Worm (Caenorhabditis elegans): ENCODE measurements around the gene fbxa-172.

The fbxa-172 gene

ce11 chrV:17542304-17542703 lies 16.7 kb upstream of the fbxa-172 start (continued):
- TF ChIP-seq nhr-111 (GFP tag; optimal IDR thresholded peaks at IDR 0.05) (no peak), mep-1 (tag; optimal IDR thresholded peaks at IDR 0.05) (no peak), nhr-41 (GFP tag; IDR thresholded peaks at IDR 0.05) (no peak), unc-62 (GFP tag; optimal IDR thresholded peaks at IDR 0.05 in 1 of 2) (no peak), unc-62 (tag; optimal IDR thresholded peaks at IDR 0.05) (no peak), ceh-44 (GFP tag; IDR thresholded peaks at IDR 0.05) (no peak), Y75B8A.6 (GFP tag; IDR thresholded peaks at IDR 0.05) (no peak), Y105C5A.15 (GFP tag; IDR thresholded peaks at IDR 0.05) (no peak), daf-19 (GFP tag; conservative IDR thresholded peaks at IDR 0.05) (no peak), dmd-9 (GFP tag; IDR thresholded peaks at IDR 0.05) (no peak), madf-5 (GFP tag; IDR thresholded peaks at IDR 0.05) (0 out of 4 replicates have a peak, but pooled peaks of 1 of the 2 experiments have one; percentile 35), snpc-1.2 (GFP tag; IDR thresholded peaks at IDR 0.05) (peak; percentile 40; the same call in 1 of the 2 replicates), ceh-62 (tag; optimal IDR thresholded peaks at IDR 0.05) (no peak), mdl-1 (tag; optimal IDR thresholded peaks at IDR 0.05) (no peak), ZK337.2 (GFP tag; IDR thresholded peaks at IDR 0.05) (no peak), ceh-20 (GFP tag; IDR thresholded peaks at IDR 0.05) (no peak), dve-1 (tag; optimal IDR thresholded peaks at IDR 0.05; ENCODE audit: insufficient read depth) (no peak), lir-3 (tag; optimal IDR thresholded peaks at IDR 0.05) (no peak), F10B5.3 (tag; optimal IDR thresholded peaks at IDR 0.05) (no peak), nhr-102 (tag; optimal IDR thresholded peaks at IDR 0.05) (no peak)

- no peak for TF ChIP-seq lin-38 (GFP tag; IDR thresholded peaks at IDR 0.05)
- TF ChIP-seq duxl-1 (tag; optimal IDR thresholded peaks at IDR 0.05; ENCODE audit: poor library complexity) = peak; percentile 25
- peak; percentile 45 for TF ChIP-seq pqm-1 (tag; optimal IDR thresholded peaks at IDR 0.05)
- peak; percentile 34 for TF ChIP-seq nhr-28 (tag; optimal IDR thresholded peaks at IDR 0.05)
- no peak for TF ChIP-seq daf-16 (GFP tag; optimal IDR thresholded peaks at IDR 0.05)
- TF ChIP-seq daf-16 (tag; optimal IDR thresholded peaks at IDR 0.05) = peak; percentile 80
Observed at ce11 chrV:17546931-17547330, 12.1 kb upstream of the fbxa-172 start.

ce11 chrV:17548635-17549034 lies 10.4 kb upstream of the fbxa-172 start:
- TF ChIP-seq lin-13 (GFP tag; optimal IDR thresholded peaks at IDR 0.05) (no peak), set-16 (GFP tag; IDR thresholded peaks at IDR 0.05) (peak; percentile 98), F26F4.8 (GFP tag; conservative IDR thresholded peaks at IDR 0.05) (no peak), ceh-28 (tag; optimal IDR thresholded peaks at IDR 0.05) (no peak), sdz-12 (GFP tag; optimal IDR thresholded peaks at IDR 0.05) (no peak), pha-4 (GFP tag; IDR thresholded peaks at IDR 0.05) (peak; percentile 38; the same call in 1 of the 2 replicates), pha-4 (tag; optimal IDR thresholded peaks at IDR 0.05) (no peak), nhr-76 (tag; optimal IDR thresholded peaks at IDR 0.05) (no peak)

ce11 chrV:17549362-17549761 lies 9.7 kb upstream of the fbxa-172 start, which contains the start of gene fbxa-176:
fbxa-176 (plus strand) TSS chrV:17549675.
- TF ChIP-seq nhr-48 (tag; optimal IDR thresholded peaks at IDR 0.05) = no peak
- peak; percentile 12 for TF ChIP-seq dve-1 (tag; optimal IDR thresholded peaks at IDR 0.05; ENCODE audit: insufficient read depth)
- TF ChIP-seq mes-2 (tag; optimal IDR thresholded peaks at IDR 0.05; ENCODE audit: poor library complexity, severe bottlenecking) = no peak
- TF ChIP-seq zip-11 (GFP tag; IDR thresholded peaks at IDR 0.05) = no peak
- TF ChIP-seq arid-1 (GFP tag; conservative IDR thresholded peaks at IDR 0.05) = no peak
- no peak for TF ChIP-seq egl-27 (tag; optimal IDR thresholded peaks at IDR 0.05)
- no peak for TF ChIP-seq tag-97 (GFP tag; IDR thresholded peaks at IDR 0.05)
- no peak for TF ChIP-seq nhr-102 (tag; optimal IDR thresholded peaks at IDR 0.05)
- TF ChIP-seq zag-1 (tag; optimal IDR thresholded peaks at IDR 0.05) = no peak
- TF ChIP-seq mep-1 (tag; optimal IDR thresholded peaks at IDR 0.05) = no peak
- no peak for TF ChIP-seq madf-5 (GFP tag; IDR thresholded peaks at IDR 0.05)
- no peak for TF ChIP-seq madf-9 (GFP tag; conservative IDR thresholded peaks at IDR 0.05)
- TF ChIP-seq dpl-1 (GFP tag; optimal IDR thresholded peaks at IDR 0.05) = no peak
- TF ChIP-seq Y5F2A.4 (GFP tag; optimal IDR thresholded peaks at IDR 0.05) = no peak
- no peak for TF ChIP-seq nhr-6 (tag; optimal IDR thresholded peaks at IDR 0.05)
- TF ChIP-seq Y48G9A.11 (GFP tag; IDR thresholded peaks at IDR 0.05) = no peak
- no peak for TF ChIP-seq set-16 (GFP tag; IDR thresholded peaks at IDR 0.05)
- TF ChIP-seq cey-2 (tag; optimal IDR thresholded peaks at IDR 0.05; ENCODE audit: borderline replicate concordance, insufficient read depth) = no peak
- no peak for TF ChIP-seq nhr-76 (tag; optimal IDR thresholded peaks at IDR 0.05)
- TF ChIP-seq unc-62 (GFP tag; optimal IDR thresholded peaks at IDR 0.05 in 1 of 2) = no peak
- no peak for TF ChIP-seq unc-62 (tag; optimal IDR thresholded peaks at IDR 0.05)
- TF ChIP-seq ceh-20 (GFP tag; IDR thresholded peaks at IDR 0.05) = no peak
- TF ChIP-seq dmd-9 (GFP tag; IDR thresholded peaks at IDR 0.05) = no peak
- no peak for TF ChIP-seq lin-38 (GFP tag; IDR thresholded peaks at IDR 0.05)
